Fruit fly (Drosophila melanogaster) whole organism, embryonic: ENCODE measurements around the gene Kdm2.

Experiments used
- BEAF-32 ChIP-seq: fragments of 200-800 bp; sonication (Bioruptor generic); optimal IDR thresholded peaks from 3 replicates; lab custom pipeline; 2017; ENCODE audit warnings: missing biosample characterization, missing genetic modification characterization, mild to moderate bottlenecking, moderate library complexity, missing genetic modification reagents
- CG10209 ChIP-seq: fragments of 200-800 bp; sonication (Bioruptor generic); optimal IDR thresholded peaks from 3 replicates; lab custom pipeline; 2017; ENCODE audit warnings: missing biosample characterization, mild to moderate bottlenecking, missing genetic modification characterization, missing genetic modification reagents
- CG10321 ChIP-seq: fragments of 200-800 bp; sonication (Bioruptor generic); IDR thresholded peaks from 2 replicates; pipeline ENCODE4 v1.3.6; 2022; ENCODE audit warnings: missing biosample characterization, missing genetic modification characterization
- CG11456 ChIP-seq: fragments of 200-800 bp; sonication (Bioruptor generic); IDR thresholded peaks from 3 replicates; pipeline ENCODE4 v1.3.6; 2022; ENCODE audit warnings: missing biosample characterization, missing genetic modification characterization
- CG11504 ChIP-seq: fragments of 200-800 bp; sonication (Bioruptor generic); optimal IDR thresholded peaks from 3 replicates; lab custom pipeline; 2019; ENCODE audit warnings: missing biosample characterization, mild to moderate bottlenecking, missing genetic modification characterization, moderate library complexity
- CG12155 ChIP-seq: fragments of 200-800 bp; sonication (Bioruptor generic); optimal IDR thresholded peaks from 3 replicates; lab custom pipeline; 2016; ENCODE audit warnings: missing biosample characterization, missing genetic modification characterization
- CG1233 ChIP-seq: fragments of 200-800 bp; sonication (Bioruptor generic); optimal IDR thresholded peaks from 4 replicates; lab custom pipeline; 2018; ENCODE audit warnings: missing biosample characterization, mild to moderate bottlenecking, missing genetic modification characterization
- CG12744 ChIP-seq: fragments of 200-800 bp; sonication (Bioruptor generic); optimal IDR thresholded peaks from 2 replicates; lab custom pipeline; 2016; ENCODE audit warnings: missing biosample characterization, missing genetic modification characterization
- CG14050 ChIP-seq: fragments of 200-800 bp; sonication (Bioruptor generic); IDR thresholded peaks from 3 replicates; pipeline ENCODE4 v1.3.6; 2022; ENCODE audit warnings: missing biosample characterization, missing genetic modification characterization
- CG14441 ChIP-seq: fragments of 200-800 bp; sonication (Bioruptor generic); IDR thresholded peaks from 2 replicates; pipeline ENCODE4 v1.3.6; 2022; ENCODE audit warnings: missing biosample characterization, missing genetic modification characterization
- CG1603 ChIP-seq: fragments of 200-800 bp; sonication (Bioruptor generic); optimal IDR thresholded peaks from 2 replicates; lab custom pipeline; 2019; ENCODE audit warnings: missing biosample characterization, mild to moderate bottlenecking, missing genetic modification characterization, moderate library complexity
- CG16815 ChIP-seq: fragments of 200-800 bp; sonication (Bioruptor generic); optimal IDR thresholded peaks from 3 replicates; lab custom pipeline; 2017; ENCODE audit warnings: missing biosample characterization, mild to moderate bottlenecking, missing genetic modification characterization
- CG17385 ChIP-seq: fragments of 200-800 bp; sonication (Bioruptor generic); optimal IDR thresholded peaks from 3 replicates; lab custom pipeline; 2018; ENCODE audit warnings: missing biosample characterization, mild to moderate bottlenecking, missing genetic modification characterization
- CG2199 ChIP-seq: fragments of 200-800 bp; sonication (Bioruptor generic); IDR thresholded peaks from 3 replicates; pipeline ENCODE4 v1.3.6; 2022; ENCODE audit warnings: missing biosample characterization, missing genetic modification characterization
- CG2889 ChIP-seq: fragments of 200-800 bp; sonication (Bioruptor generic); IDR thresholded peaks from 3 replicates; pipeline ENCODE4 v1.3.6; 2022; ENCODE audit warnings: missing biosample characterization, missing genetic modification characterization
- CG30431 ChIP-seq: fragments of 200-800 bp; sonication (Bioruptor generic); optimal IDR thresholded peaks from 2 replicates; lab custom pipeline; 2017; ENCODE audit warnings: missing biosample characterization, missing genetic modification characterization
- CG43689 ChIP-seq: fragments of 200-800 bp; sonication (Bioruptor generic); IDR thresholded peaks from 2 replicates; pipeline ENCODE4 v1.3.6; 2022; ENCODE audit warnings: missing biosample characterization, missing genetic modification characterization
- CG4854 ChIP-seq: fragments of 200-800 bp; sonication (Bioruptor generic); optimal IDR thresholded peaks from 2 replicates; lab custom pipeline; 2016; ENCODE audit warnings: missing biosample characterization, missing genetic modification characterization, inconsistent platforms
- CG5953 ChIP-seq: fragments of 200-800 bp; sonication (Bioruptor generic); IDR thresholded peaks from 2 replicates; pipeline ENCODE4 v1.3.6; 2022; ENCODE audit warnings: missing biosample characterization, missing genetic modification characterization
- CG6254 ChIP-seq: fragments of 200-800 bp; sonication (Bioruptor generic); optimal IDR thresholded peaks from 3 replicates; lab custom pipeline; 2017; ENCODE audit warnings: mild to moderate bottlenecking, missing biosample characterization, missing genetic modification reagents, missing genetic modification characterization
- CG7357 ChIP-seq: fragments of 200-800 bp; sonication (Bioruptor generic); IDR thresholded peaks from 3 replicates; pipeline ENCODE4 v1.3.6; 2022; ENCODE audit warnings: missing biosample characterization, missing genetic modification characterization
- CG7556 ChIP-seq: fragments of 200-800 bp; sonication (Bioruptor generic); optimal IDR thresholded peaks from 2 replicates; lab custom pipeline; 2017; ENCODE audit warnings: missing biosample characterization, mild to moderate bottlenecking, missing genetic modification characterization
- CG7786 ChIP-seq: fragments of 200-800 bp; sonication (Bioruptor generic); optimal IDR thresholded peaks from 2 replicates; lab custom pipeline; 2016; ENCODE audit warnings: missing biosample characterization, missing genetic modification characterization
- CG7963 ChIP-seq: fragments of 200-800 bp; sonication (Bioruptor generic); IDR thresholded peaks from 3 replicates; pipeline ENCODE4 v1.3.6; 2022; ENCODE audit warnings: missing biosample characterization, missing genetic modification characterization; ENCODE audit not compliant: partially characterized antibody
- CG8281 ChIP-seq: fragments of 200-800 bp; sonication (Bioruptor generic); optimal IDR thresholded peaks from 2 replicates; lab custom pipeline; 2018; ENCODE audit warnings: missing biosample characterization, mild to moderate bottlenecking, missing genetic modification characterization, moderate library complexity
- CG8388 ChIP-seq: fragments of 200-800 bp; sonication (Bioruptor generic); optimal IDR thresholded peaks from 2 replicates; lab custom pipeline; 2019; ENCODE audit warnings: missing biosample characterization, mild to moderate bottlenecking, missing genetic modification characterization, moderate library complexity
- CoRest ChIP-seq: fragments of 200-800 bp; sonication (Bioruptor generic); optimal IDR thresholded peaks from 3 replicates; lab custom pipeline; 2018; ENCODE audit warnings: missing biosample characterization, mild to moderate bottlenecking, missing genetic modification characterization, moderate library complexity
- Fer1 ChIP-seq: fragments of 200-800 bp; sonication (Bioruptor generic); optimal IDR thresholded peaks from 2 replicates; lab custom pipeline; 2017; ENCODE audit warnings: missing biosample characterization, mild to moderate bottlenecking, missing genetic modification characterization
- Fer2 ChIP-seq: fragments of 200-800 bp; sonication (Bioruptor generic); optimal IDR thresholded peaks from 2 replicates; lab custom pipeline; 2018; ENCODE audit warnings: missing biosample characterization, mild to moderate bottlenecking, missing genetic modification characterization, moderate library complexity
- Myb ChIP-seq: fragments of 200-800 bp; sonication (Bioruptor generic); optimal IDR thresholded peaks from 2 replicates; lab custom pipeline; 2016; ENCODE audit warnings: missing biosample characterization, missing genetic modification characterization
- Rx ChIP-seq: fragments of 200-800 bp; sonication (Bioruptor generic); IDR thresholded peaks from 2 replicates; pipeline ENCODE4 v1.3.6; 2022; ENCODE audit warnings: missing biosample characterization, missing genetic modification characterization
- Stat92E ChIP-seq, 3 experiments: fragments of >200 bp in 2 of 3; fragments of 200-800 bp in 1 of 3; sonication (Bioruptor generic) in 1 of 3; optimal IDR thresholded peaks; 2 replicates each; lab custom pipeline; 2017 to 2019; ENCODE audit warnings: missing biosample characterization in 3 of 3, missing genetic modification characterization in 3 of 3, mild to moderate bottlenecking in 1 of 3, moderate library complexity in 1 of 3
- ase ChIP-seq: fragments of 200-800 bp; sonication (Bioruptor generic); IDR thresholded peaks from 3 replicates; pipeline ENCODE4 v1.3.6; 2022; ENCODE audit warnings: missing biosample characterization, missing genetic modification characterization
- az2 ChIP-seq: fragments of 200-800 bp; sonication (Bioruptor generic); optimal IDR thresholded peaks from 3 replicates; lab custom pipeline; 2016; ENCODE audit warnings: missing biosample characterization, missing genetic modification characterization
- cg ChIP-seq: fragments of 200-800 bp; sonication (Bioruptor generic); optimal IDR thresholded peaks from 3 replicates; lab custom pipeline; 2019; ENCODE audit warnings: missing biosample characterization, mild to moderate bottlenecking, missing genetic modification characterization, moderate library complexity
- corto ChIP-seq: fragments of 200-800 bp; sonication (Bioruptor generic); optimal IDR thresholded peaks from 2 replicates; lab custom pipeline; 2016; ENCODE audit warnings: missing biosample characterization, mild to moderate bottlenecking, missing genetic modification characterization, moderate library complexity
- crp ChIP-seq, 2 experiments: fragments of 200-800 bp; sonication (Bioruptor generic); optimal IDR thresholded peaks; 2 replicates in 1 of 2; 3 replicates in 1 of 2; lab custom pipeline; 2017; ENCODE audit warnings: missing biosample characterization in 2 of 2, missing genetic modification characterization in 2 of 2, mild to moderate bottlenecking in 1 of 2, moderate library complexity in 1 of 2
- dimm ChIP-seq: fragments of 200-800 bp; sonication (Bioruptor generic); IDR thresholded peaks from 2 replicates; pipeline ENCODE4 v1.3.6; 2022; ENCODE audit warnings: missing biosample characterization, missing genetic modification characterization
- dm ChIP-seq: fragments of 200-800 bp; sonication (Bioruptor generic); optimal IDR thresholded peaks from 3 replicates; lab custom pipeline; 2016; ENCODE audit warnings: missing biosample characterization, missing genetic modification characterization
- gsb ChIP-seq: fragments of 200-800 bp; sonication (Bioruptor generic); IDR thresholded peaks from 2 replicates; pipeline ENCODE4 v1.3.6; 2022; ENCODE audit warnings: missing biosample characterization, missing genetic modification characterization
- mld ChIP-seq: fragments of 200-800 bp; sonication (Bioruptor generic); IDR thresholded peaks from 3 replicates; pipeline ENCODE4 v1.3.6; 2022; ENCODE audit warnings: missing biosample characterization, missing genetic modification characterization; ENCODE audit not compliant: partially characterized antibody
- onecut ChIP-seq: fragments of 200-800 bp; sonication (Bioruptor generic); IDR thresholded peaks from 2 replicates; pipeline ENCODE4 v1.3.6; 2022; ENCODE audit warnings: missing biosample characterization, missing genetic modification characterization
- pnt ChIP-seq: fragments of 200-800 bp; sonication (Bioruptor generic); optimal IDR thresholded peaks from 3 replicates; lab custom pipeline; 2016; ENCODE audit warnings: missing biosample characterization, missing genetic modification characterization
- pros ChIP-seq: fragments of 200-800 bp; sonication (Bioruptor generic); optimal IDR thresholded peaks from 3 replicates; lab custom pipeline; 2019; ENCODE audit warnings: missing biosample characterization, mild to moderate bottlenecking, missing genetic modification characterization, moderate library complexity
- ranshi ChIP-seq: fragments of 200-800 bp; sonication (Bioruptor generic); IDR thresholded peaks from 2 replicates; pipeline ENCODE4 v1.3.6; 2022; ENCODE audit warnings: missing biosample characterization, missing genetic modification characterization
- sug ChIP-seq: fragments of 200-800 bp; optimal IDR thresholded peaks from 2 replicates; lab custom pipeline; 2019; ENCODE audit warnings: missing biosample characterization, mild to moderate bottlenecking, missing genetic modification characterization, moderate library complexity
- tll ChIP-seq, 2 experiments: fragments of 200-800 bp in 1 of 2; fragments of >200 bp in 1 of 2; sonication (Bioruptor generic) in 1 of 2; optimal IDR thresholded peaks; 2 replicates each; lab custom pipeline; 2017 to 2019; ENCODE audit warnings: missing biosample characterization in 2 of 2, missing genetic modification characterization in 2 of 2, mild to moderate bottlenecking in 1 of 2, moderate library complexity in 1 of 2
- usp ChIP-seq: fragments of >200 bp; optimal IDR thresholded peaks from 2 replicates; lab custom pipeline; 2017; ENCODE audit warnings: missing biosample characterization, missing genetic modification characterization
- yki ChIP-seq: fragments of >200 bp; optimal IDR thresholded peaks from 3 replicates; lab custom pipeline; 2018

The Kdm2 gene

dm6 chr3R:9031797-9032418, 20.4 kb upstream of the Kdm2 start (continued):
- TF ChIP-seq CG7963 (GFP tag; lab: Robert Waterston, UW) (no peak), CG2199 (peak; percentile 77; the same call in 1 of the 3 replicates), pros (GFP tag; lab: Kevin White, UChicago) (peak; percentile 46), CG7357 (GFP tag; lab: Robert Waterston, UW) (peak; percentile 63; the same call in 1 of the 3 replicates), CG12744 (GFP tag; lab: Kevin White, UChicago) (peak; percentile 44), crp (GFP tag; optimal IDR thresholded peaks at IDR 0.05; lab: Kevin White, UChicago) (peak; percentile 13 to 41), CG5953 (GFP tag; lab: Robert Waterston, UW) (peak; percentile 93), CoRest (tag; lab: Kevin White, UChicago) (peak; percentile 84), BEAF-32 (GFP tag; lab: Kevin White, UChicago) (no peak), Fer2 (tag; lab: Kevin White, UChicago) (peak; percentile 49), CG11456 (GFP tag; lab: Robert Waterston, UW) (peak; percentile 91), Myb (peak; percentile 61), gsb (GFP tag; lab: Robert Waterston, UW) (peak; percentile 81), CG2889 (peak; percentile 87), CG17385 (GFP tag; lab: Kevin White, UChicago) (peak; percentile 84), CG14050 (GFP tag; lab: Robert Waterston, UW) (peak; percentile 87), CG7556 (peak; percentile 88), CG6254 (GFP tag; lab: Kevin White, UChicago) (peak; percentile 82), CG10321 (GFP tag; lab: Robert Waterston, UW) (peak; percentile 60; the same call in 1 of the 2 replicates), dm (peak; percentile 58), sug (peak; percentile 36), CG8388 (GFP tag; lab: Kevin White, UChicago) (peak; percentile 83), ase (GFP tag; lab: Robert Waterston, UW) (peak; percentile 89), yki (no peak), pnt (GFP tag; lab: Kevin White, UChicago) (peak; percentile 80), CG43689 (GFP tag; lab: Robert Waterston, UW) (peak; percentile 86), CG11504 (peak; percentile 92), CG10209 (GFP tag; lab: Kevin White, UChicago) (peak; percentile 85), CG7786 (GFP tag; lab: Kevin White, UChicago) (peak; percentile 73), usp (GFP tag; lab: Kevin White, UChicago) (no peak), Fer1 (GFP tag; lab: Kevin White, UChicago) (peak; percentile 85), tll (GFP tag; optimal IDR thresholded peaks at IDR 0.05; lab: Kevin White, UChicago) (no peak), ranshi (peak; percentile 93), az2 (peak; percentile 81), CG14441 (GFP tag; lab: Robert Waterston, UW) (peak; percentile 91), CG1233 (peak; percentile 75), CG8281 (tag; lab: Kevin White, UChicago) (peak; percentile 70), corto (GFP tag; lab: Kevin White, UChicago) (peak; percentile 95), onecut (GFP tag; lab: Robert Waterston, UW) (peak; percentile 80), cg (GFP tag; lab: Kevin White, UChicago) (no peak), CG16815 (GFP tag; lab: Kevin White, UChicago) (peak; percentile 57), Rx (GFP tag; lab: Robert Waterston, UW) (peak; percentile 88), CG12155 (peak; percentile 79), dimm (GFP tag; lab: Robert Waterston, UW) (no peak; the same call in 1 of the 2 replicates), CG1603 (peak; percentile 83), CG4854 (GFP tag; lab: Kevin White, UChicago) (peak; percentile 80), mld (GFP tag; lab: Robert Waterston, UW) (no peak), CG30431 (GFP tag; lab: Kevin White, UChicago) (peak; percentile 76), Stat92E (GFP tag; optimal IDR thresholded peaks at IDR 0.05; lab: Kevin White, UChicago) (peak in 1 of 3 experiments; percentile 95)
